Worm (Caenorhabditis elegans): ENCODE data around the gene mab-9.

- TF ChIP-seq ama-1 (optimal IDR thresholded peaks at IDR 0.05) (no peak), F13C5.2 (tag; optimal IDR thresholded peaks at IDR 0.05) (no peak), B0310.2 (tag; optimal IDR thresholded peaks at IDR 0.05) (no peak), tbx-11 (GFP tag; IDR thresholded peaks at IDR 0.05) (no peak), hnd-1 (tag; optimal IDR thresholded peaks at IDR 0.05) (no peak), aly-1 (tag; optimal IDR thresholded peaks at IDR 0.05) (no peak)
Measured at ce11 chrII:502638-503037, 13.2 kb upstream of the mab-9 start.
